Fruit fly (Drosophila melanogaster) whole organism, prepupa: ENCODE data around the gene CG34355.
A peak's percentile ranks its signal among the peaks of the same experiment; 100 is the strongest.

Source experiments
- CG10631 ChIP-seq: fragments of 200-800 bp; sonication (Bioruptor generic); optimal IDR thresholded peaks from 2 replicates; lab custom pipeline; 2016; ENCODE audit warnings: missing biosample characterization, missing genetic modification characterization
- CG11294 ChIP-seq: fragments of 200-800 bp; sonication (Bioruptor generic); IDR thresholded peaks from 2 replicates; pipeline ENCODE4 v1.3.6; 2022; ENCODE audit warnings: missing biosample characterization, missing genetic modification characterization
- CG3032 ChIP-seq: fragments of 200-800 bp; optimal IDR thresholded peaks from 2 replicates; lab custom pipeline; 2019; ENCODE audit warnings: missing biosample characterization, mild to moderate bottlenecking, missing genetic modification characterization, moderate library complexity
- CG7368 ChIP-seq: fragments of 200-800 bp; sonication (Bioruptor generic); optimal IDR thresholded peaks from 3 replicates; lab custom pipeline; 2016; ENCODE audit warnings: missing biosample characterization, missing genetic modification characterization
- CG8119 ChIP-seq: fragments of 200-800 bp; sonication (Bioruptor generic); IDR thresholded peaks from 3 replicates; pipeline ENCODE4 v1.3.6; 2022; ENCODE audit warnings: missing biosample characterization, missing genetic modification characterization
- Eip93F ChIP-seq: fragments of 200-800 bp; sonication (Bioruptor generic); optimal IDR thresholded peaks from 2 replicates; lab custom pipeline; 2016; ENCODE audit warnings: missing biosample characterization, mild to moderate bottlenecking, missing genetic modification characterization
- Gug ChIP-seq: fragments of 200-800 bp; sonication (Bioruptor generic); IDR thresholded peaks from 2 replicates; pipeline ENCODE4 v1.3.6; 2022; ENCODE audit warnings: missing biosample characterization, missing genetic modification characterization
- Lpt ChIP-seq: fragments of 200-800 bp; sonication (Bioruptor generic); optimal IDR thresholded peaks from 3 replicates; lab custom pipeline; 2016; ENCODE audit warnings: missing biosample characterization, missing genetic modification characterization
- Sox14 ChIP-seq: fragments of 200-800 bp; sonication (Bioruptor generic); optimal IDR thresholded peaks from 3 replicates; lab custom pipeline; 2016; ENCODE audit warnings: missing biosample characterization, missing genetic modification characterization
- cyc ChIP-seq: fragments of 200-800 bp; sonication (Bioruptor generic); optimal IDR thresholded peaks from 3 replicates; lab custom pipeline; 2016; ENCODE audit warnings: missing biosample characterization, missing genetic modification characterization
- esn ChIP-seq: fragments of 200-800 bp; sonication (Bioruptor generic); optimal IDR thresholded peaks from 2 replicates; lab custom pipeline; 2016; ENCODE audit warnings: missing biosample characterization, mild to moderate bottlenecking, missing genetic modification characterization, moderate library complexity
- fd59A ChIP-seq: fragments of 200-800 bp; sonication (Bioruptor generic); optimal IDR thresholded peaks from 2 replicates; lab custom pipeline; 2017; ENCODE audit warnings: missing biosample characterization, mild to moderate bottlenecking, missing genetic modification characterization, missing genetic modification reagents
- fkh ChIP-seq: fragments of 200-800 bp; sonication (Bioruptor generic); optimal IDR thresholded peaks from 3 replicates; lab custom pipeline; 2017; ENCODE audit warnings: missing biosample characterization, mild to moderate bottlenecking, missing genetic modification characterization, moderate library complexity

- TF ChIP-seq CG10631 (GFP tag; lab: Kevin White, UChicago) = no peak
- TF ChIP-seq cyc (GFP tag; lab: Kevin White, UChicago) = peak; percentile 6
- peak; percentile 11 for TF ChIP-seq esn (GFP tag; lab: Kevin White, UChicago)
- peak; percentile 47; the same call in 2 of the 3 replicates for TF ChIP-seq CG8119 (GFP tag; lab: Robert Waterston, UW)
- TF ChIP-seq Sox14 = no peak
- no peak for TF ChIP-seq CG11294
- no peak for TF ChIP-seq Lpt (GFP tag; lab: Kevin White, UChicago)
- TF ChIP-seq Gug (GFP tag; lab: Robert Waterston, UW) = no peak
- no peak for TF ChIP-seq fkh (GFP tag; lab: Kevin White, UChicago)
- TF ChIP-seq fd59A = no peak
- TF ChIP-seq CG3032 (tag; lab: Kevin White, UChicago) = peak; percentile 0
- TF ChIP-seq CG7368 (GFP tag; lab: Kevin White, UChicago) = no peak
- no peak for TF ChIP-seq Eip93F (GFP tag; lab: Kevin White, UChicago)
Observed at dm6 chr3R:23820290-23820689, 16.6 kb downstream of the CG34355 start.
